Worm (Caenorhabditis elegans): ENCODE results near the gene gnrr-7.

Gene gnrr-7

DNA sequence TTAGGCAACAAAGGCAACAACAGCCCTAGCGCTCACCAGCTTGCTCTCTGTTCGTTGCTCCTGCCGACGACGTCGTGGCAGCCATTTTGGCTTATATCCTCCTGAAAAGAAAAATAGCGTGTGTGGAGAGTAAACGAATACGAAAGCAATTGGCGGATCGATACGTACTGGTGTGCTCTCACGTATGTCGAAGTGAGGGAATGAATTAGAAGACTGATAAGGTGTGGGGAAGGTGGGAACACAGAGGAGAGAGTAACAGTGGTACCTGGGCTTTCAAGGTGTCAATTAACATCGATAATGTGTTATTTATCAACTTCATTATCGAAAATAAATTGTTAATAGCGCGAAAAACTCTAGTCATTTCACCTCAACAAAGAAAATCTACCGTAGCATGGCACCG, 23.2 kb downstream of the gnrr-7 start, which contains the start of gene C34F6.5:
Gene C34F6.5, minus strand, starts transcription at position 101 of the 400 bp plus-strand sequence.
- no peak for TF ChIP-seq bed-3 (GFP tag; optimal IDR thresholded peaks at IDR 0.05)
- TF ChIP-seq M03D4.4 (tag; optimal IDR thresholded peaks at IDR 0.05) = no peak
- TF ChIP-seq lin-32 (GFP tag; optimal IDR thresholded peaks at IDR 0.05) = no peak
- TF ChIP-seq lin-13 (tag; optimal IDR thresholded peaks at IDR 0.05) = no peak

ce11 chrX:11210417-11210816, 24.8 kb downstream of the gnrr-7 start:
- no peak for TF ChIP-seq tbx-8 (GFP tag; optimal IDR thresholded peaks at IDR 0.05)
- peak; percentile 46 for TF ChIP-seq ztf-11 (tag; optimal IDR thresholded peaks at IDR 0.05)
- peak; percentile 60 for TF ChIP-seq hlh-1 (tag; optimal IDR thresholded peaks at IDR 0.05)
- TF ChIP-seq lin-32 (GFP tag; optimal IDR thresholded peaks at IDR 0.05) = peak; percentile 65
- no peak for TF ChIP-seq ceh-83 (GFP tag; optimal IDR thresholded peaks at IDR 0.05)
- no peak for TF ChIP-seq nhr-2 (tag; optimal IDR thresholded peaks at IDR 0.05)
- peak; percentile 6 for TF ChIP-seq sem-2 (GFP tag; optimal IDR thresholded peaks at IDR 0.05)
- no peak for TF ChIP-seq M03D4.4 (tag; optimal IDR thresholded peaks at IDR 0.05)
- no peak for TF ChIP-seq sptf-1 (tag; optimal IDR thresholded peaks at IDR 0.05)
- TF ChIP-seq cnd-1 (tag; optimal IDR thresholded peaks at IDR 0.05) = peak; percentile 78

ce11 chrX:11211360-11211759, 25.8 kb downstream of the gnrr-7 start:
- TF ChIP-seq ceh-43 (GFP tag; optimal IDR thresholded peaks at IDR 0.05) (peak; percentile 37), pha-4 (tag; optimal IDR thresholded peaks at IDR 0.05) (no peak), unc-39 (tag; optimal IDR thresholded peaks at IDR 0.05) (no peak), ces-1 (GFP tag; optimal IDR thresholded peaks at IDR 0.05) (peak; percentile 71), cnd-1 (tag; optimal IDR thresholded peaks at IDR 0.05) (peak; percentile 76), lin-32 (GFP tag; optimal IDR thresholded peaks at IDR 0.05) (peak; percentile 44), nhr-2 (tag; optimal IDR thresholded peaks at IDR 0.05) (peak; percentile 82)

- TF ChIP-seq nhr-237 (tag; optimal IDR thresholded peaks at IDR 0.05) = no peak
- no peak for TF ChIP-seq sem-2 (GFP tag; optimal IDR thresholded peaks at IDR 0.05)
- TF ChIP-seq nhr-2 (tag; optimal IDR thresholded peaks at IDR 0.05) = peak; percentile 38
- TF ChIP-seq mab-5 (tag; optimal IDR thresholded peaks at IDR 0.05) = no peak
- no peak for TF ChIP-seq lin-32 (GFP tag; optimal IDR thresholded peaks at IDR 0.05)
- TF ChIP-seq ham-2 (GFP tag; optimal IDR thresholded peaks at IDR 0.05) = peak; percentile 70
- TF ChIP-seq nhr-76 (tag; optimal IDR thresholded peaks at IDR 0.05) = no peak
- TF ChIP-seq sptf-1 (tag; optimal IDR thresholded peaks at IDR 0.05) = no peak
- TF ChIP-seq unc-39 (tag; optimal IDR thresholded peaks at IDR 0.05) = no peak
- no peak for TF ChIP-seq cnd-1 (tag; optimal IDR thresholded peaks at IDR 0.05)
- no peak for TF ChIP-seq flh-1 (GFP tag; optimal IDR thresholded peaks at IDR 0.05)
- no peak for TF ChIP-seq ceh-39 (tag; optimal IDR thresholded peaks at IDR 0.05)
- TF ChIP-seq M03D4.4 (tag; optimal IDR thresholded peaks at IDR 0.05) = no peak
- TF ChIP-seq ceh-83 (GFP tag; optimal IDR thresholded peaks at IDR 0.05) = no peak
- TF ChIP-seq hlh-1 (tag; optimal IDR thresholded peaks at IDR 0.05) = peak; percentile 10
- no peak for TF ChIP-seq blmp-1 (tag; optimal IDR thresholded peaks at IDR 0.05)
- TF ChIP-seq snpc-4 (tag; optimal IDR thresholded peaks at IDR 0.05) = no peak
- TF ChIP-seq lsy-2 (tag; optimal IDR thresholded peaks at IDR 0.05) = no peak
- TF ChIP-seq mep-1 (tag; optimal IDR thresholded peaks at IDR 0.05) = peak; percentile 27
Measured at ce11 chrX:11215420-11216050, 29.9 kb downstream of the gnrr-7 start, which contains the start of the genes C34F6.7 and idh-2. C34F6.7 (minus strand) TSS chrX:11215470. idh-2 (plus strand) TSS chrX:11216000.

DNA sequence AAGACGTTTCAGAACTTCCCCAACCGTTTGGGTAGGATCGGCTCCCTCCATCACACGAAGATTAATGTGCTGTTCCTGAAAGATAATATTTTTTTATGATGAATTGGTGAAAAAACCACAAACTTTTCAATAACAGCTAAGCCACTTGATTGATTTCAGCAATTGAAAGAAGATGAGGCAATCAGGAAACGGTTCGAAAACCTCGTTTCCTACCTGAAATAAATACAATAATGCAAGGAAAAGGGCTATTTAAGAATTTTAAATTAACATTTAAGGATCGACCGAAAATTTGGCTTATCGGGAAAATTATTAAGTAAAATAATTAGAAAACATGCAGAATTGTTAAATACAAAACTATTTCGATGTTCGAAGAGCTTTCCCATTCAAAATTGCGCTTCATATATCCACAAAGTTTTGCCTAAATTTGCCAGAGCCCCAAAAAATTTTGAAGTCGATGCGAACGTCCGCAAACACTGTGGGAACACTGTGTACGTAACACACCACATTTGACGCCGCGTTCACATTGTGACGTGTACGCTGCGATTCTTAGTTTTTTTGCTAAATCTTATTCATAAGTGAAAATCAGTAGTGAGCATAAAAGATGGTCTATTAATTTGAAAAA, 37.1 kb downstream of the gnrr-7 start, which contains the start of gene C34F6.9:
Gene C34F6.9, minus strand, starts transcription at position 51 of the 622 bp plus-strand sequence.
- TF ChIP-seq sem-2 (GFP tag; optimal IDR thresholded peaks at IDR 0.05) = no peak
- TF ChIP-seq mab-5 (tag; optimal IDR thresholded peaks at IDR 0.05) = no peak
- no peak for TF ChIP-seq M03D4.4 (tag; optimal IDR thresholded peaks at IDR 0.05)
- TF ChIP-seq ceh-83 (GFP tag; optimal IDR thresholded peaks at IDR 0.05) = no peak
- TF ChIP-seq drap-1 (GFP tag; optimal IDR thresholded peaks at IDR 0.05) = no peak
- no peak for TF ChIP-seq tbx-8 (GFP tag; optimal IDR thresholded peaks at IDR 0.05)
- no peak for TF ChIP-seq pha-4 (tag; optimal IDR thresholded peaks at IDR 0.05)

DNA sequence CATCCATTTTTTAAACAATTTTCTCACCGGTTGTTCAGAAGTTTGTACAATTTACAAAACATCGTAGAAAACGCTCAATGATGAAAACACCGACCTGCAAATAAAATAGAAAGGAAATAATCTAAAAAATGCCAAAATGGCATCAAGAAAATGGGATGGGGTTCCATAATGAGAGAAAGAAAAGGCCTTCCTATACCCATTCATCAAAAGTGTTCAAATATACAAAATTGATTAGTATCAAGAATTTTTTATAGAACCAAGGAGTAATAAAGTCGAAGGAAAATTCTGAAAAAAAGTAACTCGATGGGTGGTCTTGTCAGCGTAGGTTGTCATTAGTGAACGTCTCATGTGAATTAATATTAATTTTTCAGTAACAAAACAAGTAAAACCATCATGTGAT, 41.0 kb downstream of the gnrr-7 start, which contains the start of gene C34F6.12:
Gene C34F6.12, minus strand, starts transcription at position 101 of the 400 bp plus-strand sequence.
- TF ChIP-seq nhr-28 (tag; optimal IDR thresholded peaks at IDR 0.05) (no peak), elt-1 (tag; optimal IDR thresholded peaks at IDR 0.05; ENCODE audit: borderline replicate concordance, insufficient read depth) (no peak), snpc-4 (tag; optimal IDR thresholded peaks at IDR 0.05) (no peak), M03D4.4 (tag; optimal IDR thresholded peaks at IDR 0.05) (no peak), drap-1 (GFP tag; optimal IDR thresholded peaks at IDR 0.05) (no peak), cnd-1 (tag; optimal IDR thresholded peaks at IDR 0.05) (no peak), mab-5 (tag; optimal IDR thresholded peaks at IDR 0.05) (no peak), bed-3 (GFP tag; optimal IDR thresholded peaks at IDR 0.05) (no peak), unc-39 (tag; optimal IDR thresholded peaks at IDR 0.05) (no peak), pha-4 (tag; optimal IDR thresholded peaks at IDR 0.05) (no peak), mls-2 (tag; optimal IDR thresholded peaks at IDR 0.05) (no peak), lin-13 (tag; optimal IDR thresholded peaks at IDR 0.05) (no peak)
